1 fruit fly cellular context compared by ENCODE assay signal in the genomic region with DNA sequence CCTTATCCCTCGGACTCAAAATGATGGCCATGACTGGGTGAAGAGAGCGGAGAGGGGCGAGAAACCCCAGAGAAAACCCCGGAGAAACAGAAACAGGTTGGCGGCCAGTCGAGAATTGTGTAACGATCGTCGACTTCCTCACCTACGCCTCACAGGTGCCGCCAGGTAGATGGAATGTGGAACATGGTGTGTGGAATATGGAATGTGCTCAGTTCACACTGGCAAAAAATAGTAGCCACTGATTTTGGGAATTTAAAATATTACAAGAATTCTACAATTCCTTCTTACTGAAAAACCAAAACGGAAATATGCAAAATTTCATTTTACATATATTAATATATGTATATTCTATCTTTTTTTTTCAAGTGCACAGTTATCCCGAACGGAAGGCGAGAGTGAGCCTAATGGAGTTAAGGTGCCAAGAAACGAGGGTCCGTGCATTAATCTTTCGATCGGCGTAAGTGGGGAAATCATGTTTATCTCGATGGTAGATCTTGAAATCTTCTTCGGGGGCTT.
TF ChIP-seq lines count a peak whose summit lies in the region.

No protein-coding gene starts in this region.

TF ChIP-seq in whole organism, embryonic, 481 proteins besides CTCF, POLR2A, EP300 and RAD21 (continued from another document and continues in another):
- TF ChIP-seq Oaz (GFP tag; IDR thresholded peaks at IDR 0.05; lab: Robert Waterston, UW): no peak
- TF ChIP-seq CG7556 (GFP tag; optimal IDR thresholded peaks at IDR 0.05; lab: Kevin White, UChicago): peak; percentile 80
- 0 out of 2 replicates have a peak, but pooled peaks have one; percentile 44 for TF ChIP-seq CG16779 (GFP tag; IDR thresholded peaks at IDR 0.05; lab: Robert Waterston, UW)
- no peak for TF ChIP-seq Kr (GFP tag; optimal IDR thresholded peaks at IDR 0.05; lab: Kevin White, UChicago)
- peak; percentile 82 for TF ChIP-seq tin (GFP tag; optimal IDR thresholded peaks at IDR 0.05; lab: Kevin White, UChicago)
- peak; percentile 70 for TF ChIP-seq CG9215 (GFP tag; IDR thresholded peaks at IDR 0.05; lab: Robert Waterston, UW)
- no peak for TF ChIP-seq shn (GFP tag; optimal IDR thresholded peaks at IDR 0.05; lab: Kevin White, UChicago)
- peak in 1 of 2 experiments; percentile 35 for TF ChIP-seq Hr78 (GFP tag; optimal IDR thresholded peaks at IDR 0.05; lab: Kevin White, UChicago)
- peak; percentile 66 for TF ChIP-seq CG10431 (GFP tag; optimal IDR thresholded peaks at IDR 0.05; lab: Kevin White, UChicago)
- peak; percentile 82 for TF ChIP-seq grau (tag; optimal IDR thresholded peaks at IDR 0.05; lab: Kevin White, UChicago)
- no peak for TF ChIP-seq CG2129 (GFP tag; IDR thresholded peaks at IDR 0.05; lab: Robert Waterston, UW; ENCODE audit: partially characterized antibody)
- peak; percentile 35; the same call in 1 of the 2 replicates for TF ChIP-seq dimm (GFP tag; IDR thresholded peaks at IDR 0.05; lab: Robert Waterston, UW)
- no peak for TF ChIP-seq CG34224 (GFP tag; IDR thresholded peaks at IDR 0.05; lab: Robert Waterston, UW; ENCODE audit: partially characterized antibody)
- peak; percentile 38 for TF ChIP-seq Vsx1 (GFP tag; optimal IDR thresholded peaks at IDR 0.05; lab: Kevin White, UChicago)
- TF ChIP-seq sr (GFP tag; IDR thresholded peaks at IDR 0.05; lab: Robert Waterston, UW): no peak; the same call in 2 of the 3 replicates
- peak; percentile 81 for TF ChIP-seq trem (tag; optimal IDR thresholded peaks at IDR 0.05; lab: Kevin White, UChicago)
- TF ChIP-seq lmd (GFP tag; IDR thresholded peaks at IDR 0.05; lab: Robert Waterston, UW): peak; percentile 83
- peak; percentile 79 for TF ChIP-seq CG4730 (GFP tag; IDR thresholded peaks at IDR 0.05; lab: Robert Waterston, UW)
- peak; percentile 87 for TF ChIP-seq Rfx (GFP tag; IDR thresholded peaks at IDR 0.05; lab: Robert Waterston, UW)
- no peak for TF ChIP-seq CG18011 (GFP tag; optimal IDR thresholded peaks at IDR 0.05; lab: Kevin White, UChicago)
- TF ChIP-seq Gug (GFP tag; IDR thresholded peaks at IDR 0.05; lab: Robert Waterston, UW): peak; percentile 63; the same call in 3 of the 4 replicates
- TF ChIP-seq CG1233 (GFP tag; optimal IDR thresholded peaks at IDR 0.05; lab: Kevin White, UChicago): peak; percentile 79
- TF ChIP-seq CG7928 (GFP tag; optimal IDR thresholded peaks at IDR 0.05; lab: Kevin White, UChicago): peak; percentile 25
- TF ChIP-seq hth (optimal IDR thresholded peaks at IDR 0.05; lab: Kevin White, UChicago): no peak
- peak; percentile 54 for TF ChIP-seq Hsf (GFP tag; optimal IDR thresholded peaks at IDR 0.05; lab: Kevin White, UChicago)
- peak; percentile 70 for TF ChIP-seq Ada2b (GFP tag; IDR thresholded peaks at IDR 0.05; lab: Robert Waterston, UW)
- peak; percentile 65; the same call in 2 of the 3 replicates for TF ChIP-seq z (GFP tag; IDR thresholded peaks at IDR 0.05; lab: Robert Waterston, UW)
- peak; percentile 73 for TF ChIP-seq klu (GFP tag; IDR thresholded peaks at IDR 0.05; lab: Robert Waterston, UW)
- no peak for TF ChIP-seq Hmx (GFP tag; optimal IDR thresholded peaks at IDR 0.05; lab: Kevin White, UChicago)
- no peak for TF ChIP-seq disco-r (GFP tag; optimal IDR thresholded peaks at IDR 0.05; lab: Kevin White, UChicago)
- no peak for TF ChIP-seq Opbp (GFP tag; IDR thresholded peaks at IDR 0.05; lab: Robert Waterston, UW; ENCODE audit: partially characterized antibody)
- peak; percentile 60 for TF ChIP-seq CG11085 (GFP tag; IDR thresholded peaks at IDR 0.05; lab: Robert Waterston, UW)
- TF ChIP-seq CG30020 (tag; optimal IDR thresholded peaks at IDR 0.05; lab: Kevin White, UChicago): peak; percentile 51
- TF ChIP-seq dmrt99B (tag; optimal IDR thresholded peaks at IDR 0.05; lab: Kevin White, UChicago): peak; percentile 80
- no peak for TF ChIP-seq sna (GFP tag; IDR thresholded peaks at IDR 0.05; lab: Robert Waterston, UW; ENCODE audit: partially characterized antibody)
- peak; percentile 79; the same call in 2 of the 3 replicates for TF ChIP-seq CG11456 (GFP tag; IDR thresholded peaks at IDR 0.05; lab: Robert Waterston, UW)
- no peak for TF ChIP-seq Bgb (GFP tag; IDR thresholded peaks at IDR 0.05; lab: Robert Waterston, UW; ENCODE audit: partially characterized antibody)
- peak; percentile 15 for TF ChIP-seq exex (tag; optimal IDR thresholded peaks at IDR 0.05; lab: Kevin White, UChicago)
- TF ChIP-seq NC2α (GFP tag; optimal IDR thresholded peaks at IDR 0.05; lab: Kevin White, UChicago): no peak
- TF ChIP-seq Dek (tag; optimal IDR thresholded peaks at IDR 0.05; lab: Kevin White, UChicago): peak; percentile 57
- TF ChIP-seq CG5953 (GFP tag; IDR thresholded peaks at IDR 0.05; lab: Robert Waterston, UW): peak; percentile 43; the same call in 1 of the 2 replicates
- peak; percentile 70; the same call in 1 of the 3 replicates for TF ChIP-seq CG2199 (GFP tag; IDR thresholded peaks at IDR 0.05; lab: Robert Waterston, UW)
- peak; percentile 87 for TF ChIP-seq CG10267 (tag; optimal IDR thresholded peaks at IDR 0.05; lab: Kevin White, UChicago)
- TF ChIP-seq CG3281 (GFP tag; optimal IDR thresholded peaks at IDR 0.05; lab: Kevin White, UChicago): peak; percentile 69
- no peak for TF ChIP-seq HLH54F (GFP tag; optimal IDR thresholded peaks at IDR 0.05; lab: Kevin White, UChicago)
- TF ChIP-seq TFAM (GFP tag; optimal IDR thresholded peaks at IDR 0.05; lab: Kevin White, UChicago): peak; percentile 50
- TF ChIP-seq Dll (GFP tag; IDR thresholded peaks at IDR 0.05; lab: Robert Waterston, UW; ENCODE audit: partially characterized antibody): no peak
- peak in 1 of 2 experiments; percentile 13 for TF ChIP-seq eve (GFP tag; optimal IDR thresholded peaks at IDR 0.05; lab: Kevin White, UChicago)
- TF ChIP-seq Hey (tag; optimal IDR thresholded peaks at IDR 0.05; lab: Kevin White, UChicago): no peak
- TF ChIP-seq YL-1 (GFP tag; optimal IDR thresholded peaks at IDR 0.05; lab: Kevin White, UChicago): no peak
- TF ChIP-seq Ets97D (GFP tag; optimal IDR thresholded peaks at IDR 0.05; lab: Kevin White, UChicago): no peak
- TF ChIP-seq Lhr (GFP tag; optimal IDR thresholded peaks at IDR 0.05; lab: Kevin White, UChicago): peak; percentile 64
- TF ChIP-seq Lpt (GFP tag; optimal IDR thresholded peaks at IDR 0.05; lab: Kevin White, UChicago): no peak
- no peak for TF ChIP-seq Atf3 (GFP tag; optimal IDR thresholded peaks at IDR 0.05; lab: Kevin White, UChicago)
- TF ChIP-seq bowl (GFP tag; IDR thresholded peaks at IDR 0.05; lab: Robert Waterston, UW): no peak
- TF ChIP-seq CG2678 (tag; optimal IDR thresholded peaks at IDR 0.05; lab: Kevin White, UChicago): peak; percentile 85
- TF ChIP-seq CG9727 (GFP tag; optimal IDR thresholded peaks at IDR 0.05; lab: Kevin White, UChicago): peak; percentile 96
- peak; percentile 81; the same call in 1 of the 2 replicates for TF ChIP-seq chm (GFP tag; IDR thresholded peaks at IDR 0.05; lab: Robert Waterston, UW)
- peak; percentile 65 for TF ChIP-seq tup (GFP tag; optimal IDR thresholded peaks at IDR 0.05; lab: Kevin White, UChicago)
- peak; percentile 64 for TF ChIP-seq Max (GFP tag; optimal IDR thresholded peaks at IDR 0.05; lab: Kevin White, UChicago)
- no peak for TF ChIP-seq Tbp (GFP tag; optimal IDR thresholded peaks at IDR 0.05; lab: Kevin White, UChicago)
- peak; percentile 59 for TF ChIP-seq pros (GFP tag; optimal IDR thresholded peaks at IDR 0.05; lab: Kevin White, UChicago)
- TF ChIP-seq psq (GFP tag; optimal IDR thresholded peaks at IDR 0.05; lab: Kevin White, UChicago): peak; percentile 44
- peak; percentile 57 to 89 for TF ChIP-seq bsh (GFP tag; optimal IDR thresholded peaks at IDR 0.05; lab: Kevin White, UChicago)
- TF ChIP-seq ems (GFP tag; optimal IDR thresholded peaks at IDR 0.05; lab: Kevin White, UChicago): peak; percentile 17
- peak; percentile 67 for TF ChIP-seq Elba2 (GFP tag; optimal IDR thresholded peaks at IDR 0.05; lab: Kevin White, UChicago)
- peak; percentile 55 for TF ChIP-seq wdn (GFP tag; IDR thresholded peaks at IDR 0.05; lab: Robert Waterston, UW)
- TF ChIP-seq MBD-R2 (GFP tag; IDR thresholded peaks at IDR 0.05; lab: Robert Waterston, UW): peak; percentile 59; the same call in 1 of the 2 replicates
- peak; percentile 75 for TF ChIP-seq CG31224 (GFP tag; IDR thresholded peaks at IDR 0.05; lab: Robert Waterston, UW)
- TF ChIP-seq HHEX (GFP tag; optimal IDR thresholded peaks at IDR 0.05; lab: Kevin White, UChicago): peak; percentile 74
- TF ChIP-seq mld (GFP tag; IDR thresholded peaks at IDR 0.05; lab: Robert Waterston, UW; ENCODE audit: partially characterized antibody): no peak
- no peak; the same call in 1 of the 2 replicates for TF ChIP-seq Ravus (GFP tag; IDR thresholded peaks at IDR 0.05; lab: Robert Waterston, UW)
- TF ChIP-seq CG17186 (GFP tag; optimal IDR thresholded peaks at IDR 0.05; lab: Kevin White, UChicago): no peak
- peak; percentile 75 for TF ChIP-seq Fer1 (GFP tag; optimal IDR thresholded peaks at IDR 0.05; lab: Kevin White, UChicago)
- peak; percentile 29 for TF ChIP-seq CrebB (tag; optimal IDR thresholded peaks at IDR 0.05; lab: Kevin White, UChicago)
- peak; percentile 76 for TF ChIP-seq CG1529 (GFP tag; optimal IDR thresholded peaks at IDR 0.05; lab: Kevin White, UChicago)
- TF ChIP-seq crp (GFP tag; optimal IDR thresholded peaks at IDR 0.05; lab: Kevin White, UChicago): peak in 1 of 2 experiments; percentile 20
- no peak for TF ChIP-seq CG1832 (GFP tag; optimal IDR thresholded peaks at IDR 0.05; lab: Kevin White, UChicago)
- TF ChIP-seq Trl (optimal IDR thresholded peaks at IDR 0.05; lab: Kevin White, UChicago): peak in 1 of 2 experiments; percentile 20
- peak; percentile 54 for TF ChIP-seq Trl (GFP tag; optimal IDR thresholded peaks at IDR 0.05; lab: Kevin White, UChicago)
- TF ChIP-seq CG3838 (GFP tag; optimal IDR thresholded peaks at IDR 0.05; lab: Kevin White, UChicago): no peak
- peak; percentile 56 for TF ChIP-seq Sox102F (GFP tag; optimal IDR thresholded peaks at IDR 0.05; lab: Kevin White, UChicago)
- peak; percentile 51; the same call in 1 of the 3 replicates for TF ChIP-seq CG7357 (GFP tag; IDR thresholded peaks at IDR 0.05; lab: Robert Waterston, UW)
- TF ChIP-seq CG3407 (GFP tag; optimal IDR thresholded peaks at IDR 0.05; lab: Kevin White, UChicago): peak; percentile 76
- TF ChIP-seq CG10366 (GFP tag; IDR thresholded peaks at IDR 0.05; lab: Robert Waterston, UW): peak; percentile 64
- TF ChIP-seq Mrtf (GFP tag; IDR thresholded peaks at IDR 0.05; lab: Robert Waterston, UW): peak; percentile 65; the same call in 2 of the 3 replicates
- TF ChIP-seq CG1602 (GFP tag; optimal IDR thresholded peaks at IDR 0.05; lab: Kevin White, UChicago): peak; percentile 84
- TF ChIP-seq CG12104 (GFP tag; optimal IDR thresholded peaks at IDR 0.05; lab: Kevin White, UChicago): peak; percentile 80
- TF ChIP-seq wor (GFP tag; IDR thresholded peaks at IDR 0.05; lab: Robert Waterston, UW): 0 out of 2 replicates have a peak, but pooled peaks have one; percentile 29
- no peak for TF ChIP-seq tx (GFP tag; optimal IDR thresholded peaks at IDR 0.05; lab: Kevin White, UChicago)
- no peak for TF ChIP-seq en (GFP tag; optimal IDR thresholded peaks at IDR 0.05; lab: Kevin White, UChicago)
- no peak for TF ChIP-seq jigr1 (GFP tag; IDR thresholded peaks at IDR 0.05; lab: Robert Waterston, UW)
- peak; percentile 68 for TF ChIP-seq org-1 (GFP tag; optimal IDR thresholded peaks at IDR 0.05; lab: Kevin White, UChicago)
- peak; percentile 73 for TF ChIP-seq tap (tag; optimal IDR thresholded peaks at IDR 0.05; lab: Kevin White, UChicago)
- peak; percentile 35 for TF ChIP-seq sug (tag; optimal IDR thresholded peaks at IDR 0.05; lab: Kevin White, UChicago)
- TF ChIP-seq oc (tag; optimal IDR thresholded peaks at IDR 0.05; lab: Kevin White, UChicago): peak; percentile 67
- TF ChIP-seq maf-S (GFP tag; optimal IDR thresholded peaks at IDR 0.05; lab: Kevin White, UChicago): no peak
- TF ChIP-seq mirr (GFP tag; optimal IDR thresholded peaks at IDR 0.05; lab: Kevin White, UChicago): no peak
- no peak for TF ChIP-seq CHES-1-like (GFP tag; optimal IDR thresholded peaks at IDR 0.05; lab: Kevin White, UChicago)
- TF ChIP-seq ssp (GFP tag; IDR thresholded peaks at IDR 0.05; lab: Robert Waterston, UW): peak; percentile 66
- peak; percentile 72; the same call in 1 of the 3 replicates for TF ChIP-seq CG2889 (GFP tag; IDR thresholded peaks at IDR 0.05; lab: Robert Waterston, UW)
- TF ChIP-seq MTF-1 (GFP tag; optimal IDR thresholded peaks at IDR 0.05; lab: Kevin White, UChicago; ENCODE audit: borderline replicate concordance): peak; percentile 61
- TF ChIP-seq esg (GFP tag; conservative IDR thresholded peaks at IDR 0.05; lab: Robert Waterston, UW): peak; percentile 66
- peak; percentile 88 for TF ChIP-seq CG8924 (tag; optimal IDR thresholded peaks at IDR 0.05; lab: Kevin White, UChicago)
- TF ChIP-seq CG7745 (tag; optimal IDR thresholded peaks at IDR 0.05; lab: Kevin White, UChicago): peak; percentile 89
- TF ChIP-seq Bteb2 (GFP tag; optimal IDR thresholded peaks at IDR 0.05; lab: Kevin White, UChicago): no peak
- peak; percentile 83 for TF ChIP-seq CG13424 (tag; optimal IDR thresholded peaks at IDR 0.05; lab: Kevin White, UChicago)
- peak; percentile 63 for TF ChIP-seq stwl (tag; optimal IDR thresholded peaks at IDR 0.05; lab: Kevin White, UChicago)
- TF ChIP-seq CG3726 (GFP tag; IDR thresholded peaks at IDR 0.05; lab: Robert Waterston, UW): peak; percentile 77; the same call in 2 of the 3 replicates
- no peak for TF ChIP-seq dm (GFP tag; optimal IDR thresholded peaks at IDR 0.05; lab: Kevin White, UChicago)
- peak; percentile 84 for TF ChIP-seq Drgx (GFP tag; IDR thresholded peaks at IDR 0.05; lab: Robert Waterston, UW)
- peak; percentile 82 for TF ChIP-seq CG2875 (GFP tag; optimal IDR thresholded peaks at IDR 0.05; lab: Kevin White, UChicago)
- peak; percentile 50 for TF ChIP-seq HmgZ (tag; optimal IDR thresholded peaks at IDR 0.05; lab: Kevin White, UChicago)
- TF ChIP-seq Med (GFP tag; lab: Kevin White, UChicago): peak; percentile 82
- TF ChIP-seq CG11504 (tag; optimal IDR thresholded peaks at IDR 0.05; lab: Kevin White, UChicago): peak; percentile 79
- TF ChIP-seq CG7372 (GFP tag; IDR thresholded peaks at IDR 0.05; lab: Robert Waterston, UW): peak; percentile 43
- TF ChIP-seq CG6689 (GFP tag; IDR thresholded peaks at IDR 0.05; lab: Robert Waterston, UW): peak; percentile 86
- peak; percentile 74 for TF ChIP-seq Nf-YB (GFP tag; optimal IDR thresholded peaks at IDR 0.05; lab: Kevin White, UChicago)
- peak; percentile 95 for TF ChIP-seq zfh1 (GFP tag; IDR thresholded peaks at IDR 0.05; lab: Robert Waterston, UW)
- peak; percentile 71 for TF ChIP-seq Usf (GFP tag; optimal IDR thresholded peaks at IDR 0.05; lab: Kevin White, UChicago)
- TF ChIP-seq CG11696 (GFP tag; IDR thresholded peaks at IDR 0.05; lab: Robert Waterston, UW): peak; percentile 60
- peak; percentile 24 for TF ChIP-seq CG16863 (GFP tag; optimal IDR thresholded peaks at IDR 0.05; lab: Kevin White, UChicago)
- TF ChIP-seq inv (GFP tag; IDR thresholded peaks at IDR 0.05; lab: Robert Waterston, UW; ENCODE audit: partially characterized antibody): no peak
